Worm (Caenorhabditis elegans) whole organism, young adult: ENCODE results near the gene nep-12.

ENCODE experiments used
- C06A6.2 ChIP-seq: fragments of 200-800 bp; sonication (Bioruptor generic); conservative IDR thresholded peaks from 2 replicates; pipeline ENCODE4 v1.3.6; 2022; ENCODE audit warnings: missing genetic modification characterization, missing compliant biosample characterization
- F33H1.4 ChIP-seq: fragments of 200-800 bp; sonication (Bioruptor generic); IDR thresholded peaks from 2 replicates; pipeline ENCODE4 v1.3.6; 2022; ENCODE audit warnings: missing genetic modification reagents, missing genetic modification characterization, missing compliant biosample characterization
- F37B4.10 ChIP-seq: fragments of 200-800 bp; sonication (Bioruptor generic); IDR thresholded peaks from 2 replicates; pipeline ENCODE4 v1.3.6; 2022; ENCODE audit warnings: missing genetic modification characterization, missing compliant biosample characterization
- F52B5.7 ChIP-seq: sonication (generic microtip); optimal IDR thresholded peaks from 2 replicates; lab custom pipeline; 2016; ENCODE audit warnings: mild to moderate bottlenecking, missing genetic modification characterization, missing compliant biosample characterization
- F57A8.1 ChIP-seq: fragments of 200-800 bp; sonication (Bioruptor generic); optimal IDR thresholded peaks from 2 replicates; lab custom pipeline; 2018; ENCODE audit warnings: mild to moderate bottlenecking, missing genetic modification characterization, moderate library complexity, missing compliant biosample characterization
- K11D2.4 ChIP-seq: fragments of 200-800 bp; sonication (Bioruptor generic); IDR thresholded peaks from 2 replicates; pipeline ENCODE4 v1.3.6; 2022; ENCODE audit warnings: missing genetic modification reagents, missing genetic modification characterization, missing compliant biosample characterization
- T07F8.4 ChIP-seq: sonication (generic microtip); optimal IDR thresholded peaks from 2 replicates; lab custom pipeline; 2016; ENCODE audit warnings: mild to moderate bottlenecking, missing genetic modification characterization, moderate library complexity, missing compliant biosample characterization
- T26A5.8 ChIP-seq: sonication (generic microtip); optimal IDR thresholded peaks from 2 replicates; lab custom pipeline; 2016; ENCODE audit warnings: missing genetic modification characterization, missing compliant biosample characterization
- Y95B8A.8 ChIP-seq: fragments of 200-800 bp; sonication (Bioruptor generic); IDR thresholded peaks from 2 replicates; pipeline ENCODE4 v1.3.6; 2022; ENCODE audit warnings: missing genetic modification reagents, missing genetic modification characterization, missing compliant biosample characterization
- akir-1 ChIP-seq: fragments of 200-800 bp; sonication (Bioruptor generic); optimal IDR thresholded peaks from 2 replicates; lab custom pipeline; 2018; ENCODE audit warnings: mild to moderate bottlenecking, missing genetic modification characterization, moderate library complexity, missing compliant biosample characterization
- atf-7 ChIP-seq: sonication (generic microtip); optimal IDR thresholded peaks from 2 replicates; lab custom pipeline; 2017; ENCODE audit warnings: mild to moderate bottlenecking, missing genetic modification characterization, missing compliant biosample characterization
- athp-1 ChIP-seq: sonication (generic microtip); optimal IDR thresholded peaks from 2 replicates; lab custom pipeline; 2017; ENCODE audit warnings: mild to moderate bottlenecking, missing genetic modification characterization, missing compliant biosample characterization
- cebp-2 ChIP-seq: fragments of 200-800 bp; sonication (Bioruptor generic); IDR thresholded peaks from 2 replicates; pipeline ENCODE4 v1.3.6; 2022; ENCODE audit warnings: missing genetic modification characterization, missing compliant biosample characterization
- ceh-100 ChIP-seq: fragments of 200-800 bp; sonication (Bioruptor generic); IDR thresholded peaks from 2 replicates; pipeline ENCODE4 v1.3.6; 2022; ENCODE audit warnings: missing genetic modification reagents, missing genetic modification characterization, missing compliant biosample characterization
- ceh-27 ChIP-seq: fragments of 200-800 bp; sonication (Bioruptor generic); optimal IDR thresholded peaks from 2 replicates; lab custom pipeline; 2018; ENCODE audit warnings: mild to moderate bottlenecking, missing genetic modification characterization, moderate library complexity, missing compliant biosample characterization
- ceh-40 ChIP-seq: fragments of 200-800 bp; sonication (Bioruptor generic); IDR thresholded peaks from 2 replicates; pipeline ENCODE4 v1.3.6; 2022; ENCODE audit warnings: missing genetic modification characterization, missing compliant biosample characterization
- dox-1 ChIP-seq: fragments of 200-800 bp; sonication (Bioruptor generic); IDR thresholded peaks from 2 replicates; pipeline ENCODE4 v1.3.6; 2022; ENCODE audit warnings: missing genetic modification reagents, missing genetic modification characterization, missing compliant biosample characterization
- dpff-1 ChIP-seq: sonication (generic microtip); optimal IDR thresholded peaks from 2 replicates; lab custom pipeline; 2017; ENCODE audit warnings: mild to moderate bottlenecking, missing genetic modification characterization, missing compliant biosample characterization
- egl-18 ChIP-seq: fragments of 200-800 bp; sonication (Bioruptor generic); IDR thresholded peaks from 2 replicates; pipeline ENCODE4 v1.3.6; 2022; ENCODE audit warnings: missing genetic modification reagents, missing genetic modification characterization, missing compliant biosample characterization
- egrh-3 ChIP-seq: fragments of 200-800 bp; sonication (Bioruptor generic); IDR thresholded peaks from 2 replicates; pipeline ENCODE4 v1.3.6; 2022; ENCODE audit warnings: missing genetic modification reagents, missing genetic modification characterization, missing compliant biosample characterization
- fkh-3 ChIP-seq: sonication (generic microtip); optimal IDR thresholded peaks from 2 replicates; lab custom pipeline; 2016; ENCODE audit warnings: mild to moderate bottlenecking, missing genetic modification characterization, missing compliant biosample characterization
- hrde-1 ChIP-seq: sonication (generic microtip); optimal IDR thresholded peaks from 2 replicates; lab custom pipeline; 2016; ENCODE audit warnings: missing genetic modification characterization, mild to moderate bottlenecking, missing compliant biosample characterization, moderate library complexity, missing genotype, missing genetic modification reagents, borderline replicate concordance
- hsf-1 ChIP-seq: fragments of 200-800 bp; sonication (Bioruptor generic); IDR thresholded peaks from 2 replicates; pipeline ENCODE4 v1.3.6; 2022; ENCODE audit warnings: missing genetic modification reagents, missing genetic modification characterization, missing compliant biosample characterization
- let-526 ChIP-seq: fragments of 200-800 bp; sonication (Bioruptor generic); IDR thresholded peaks from 2 replicates; pipeline ENCODE4 v1.3.6; 2022; ENCODE audit warnings: missing genetic modification reagents, missing genetic modification characterization, missing compliant biosample characterization
- let-607 ChIP-seq, 2 experiments: fragments of 200-800 bp in 1 of 2; sonication (Bioruptor generic) in 1 of 2; sonication (generic microtip) in 1 of 2; optimal IDR thresholded peaks; 2 replicates each; lab custom pipeline; 2016 to 2018; ENCODE audit warnings: mild to moderate bottlenecking in 2 of 2, missing compliant biosample characterization in 2 of 2, missing genetic modification characterization in 2 of 2, moderate library complexity in 2 of 2, missing genotype in 1 of 2
- lin-35 ChIP-seq, 3 experiments: fragments of 150-350 bp in 2 of 3; sonication (generic microtip) in 1 of 3; optimal IDR thresholded peaks; 2 replicates each; lab custom pipeline; 2014 to 2018; ENCODE audit warnings: missing biosample characterization in 3 of 3, missing genetic modification characterization in 3 of 3, missing genetic modification reagents in 3 of 3
- mxl-1 ChIP-seq: sonication (generic microtip); optimal IDR thresholded peaks from 2 replicates; lab custom pipeline; 2016; ENCODE audit warnings: missing genetic modification characterization, missing compliant biosample characterization
- nfya-1 ChIP-seq: sonication (generic microtip); optimal IDR thresholded peaks from 2 replicates; lab custom pipeline; 2017; ENCODE audit warnings: antibody characterized with exemption, missing compliant biosample characterization, missing genetic modification characterization, borderline replicate concordance; ENCODE audit not compliant: insufficient read depth
- nhr-80 ChIP-seq: sonication (generic microtip); optimal IDR thresholded peaks from 2 replicates; lab custom pipeline; 2016; ENCODE audit warnings: missing genetic modification characterization, missing compliant biosample characterization
- pha-4 ChIP-seq: fragments of 150-350 bp; sonication (generic microtip); optimal IDR thresholded peaks from 2 replicates; lab custom pipeline; 2014; ENCODE audit warnings: missing biosample characterization, missing genetic modification reagents, missing genetic modification characterization
- rcor-1 ChIP-seq: fragments of 200-800 bp; sonication (Bioruptor generic); IDR thresholded peaks from 2 replicates; pipeline ENCODE4 v1.3.6; 2022; ENCODE audit warnings: missing genetic modification reagents, missing genetic modification characterization, missing compliant biosample characterization
- rpc-1 ChIP-seq, 2 experiments: fragments of 150-350 bp in 1 of 2; sonication (generic microtip) in 1 of 2; optimal IDR thresholded peaks; 2 replicates each; lab custom pipeline; 2014 to 2018; ENCODE audit warnings: missing biosample characterization in 1 of 2, missing genetic modification characterization in 1 of 2, missing genetic modification reagents in 1 of 2, missing genotype in 1 of 2
- snpc-1.1 ChIP-seq: sonication (generic microtip); optimal IDR thresholded peaks from 2 replicates; lab custom pipeline; 2017; ENCODE audit warnings: missing genetic modification characterization, mild to moderate bottlenecking, missing compliant biosample characterization, antibody characterized with exemption, moderate library complexity, missing genotype, missing genetic modification reagents; ENCODE audit not compliant: insufficient read depth
- unc-130 ChIP-seq: sonication (generic microtip); optimal IDR thresholded peaks from 2 replicates; lab custom pipeline; 2016; ENCODE audit warnings: missing genetic modification reagents, missing genetic modification characterization, missing compliant biosample characterization
- xnd-1 ChIP-seq: sonication (generic microtip); optimal IDR thresholded peaks from 2 replicates; lab custom pipeline; 2016; ENCODE audit warnings: missing genotype, missing genetic modification reagents, missing genetic modification characterization, missing compliant biosample characterization
- zfh-2 ChIP-seq: fragments of 200-800 bp; sonication (Bioruptor generic); conservative IDR thresholded peaks from 2 replicates; pipeline ENCODE4 v1.3.6; 2022; ENCODE audit warnings: missing genetic modification reagents, missing genetic modification characterization, missing compliant biosample characterization
- zim-3 ChIP-seq: sonication (generic microtip); optimal IDR thresholded peaks from 2 replicates; lab custom pipeline; 2017; ENCODE audit warnings: mild to moderate bottlenecking, missing genetic modification characterization, moderate library complexity, missing compliant biosample characterization
- ztf-26 ChIP-seq: sonication (generic microtip); optimal IDR thresholded peaks from 2 replicates; lab custom pipeline; 2017; ENCODE audit warnings: missing genetic modification characterization, missing compliant biosample characterization

Gene nep-12

DNA sequence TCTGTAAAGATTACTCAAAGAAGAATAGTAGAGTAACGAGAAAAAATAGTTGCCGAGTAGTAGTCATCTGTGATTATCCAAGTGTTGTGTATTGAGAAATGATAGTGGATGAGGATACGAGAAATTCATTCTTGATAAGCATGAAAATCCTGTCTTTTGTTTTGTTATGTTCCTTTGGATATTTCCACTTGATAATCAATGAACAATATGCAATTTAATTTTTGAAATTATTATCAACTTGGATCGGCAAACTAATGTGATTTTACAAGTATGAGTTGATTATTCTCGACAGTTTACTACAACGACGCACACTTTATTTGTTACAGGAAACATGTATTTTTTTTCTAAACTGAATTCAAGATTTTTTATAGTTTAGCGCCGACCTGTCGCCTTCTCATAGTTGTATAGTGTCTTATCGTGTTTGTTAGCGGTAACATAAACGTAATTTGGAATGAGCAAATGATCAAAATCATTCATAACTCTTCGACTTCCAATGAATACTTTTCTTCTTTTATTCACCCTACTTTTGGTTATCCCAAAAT lies 10.4 kb downstream of the nep-12 start, which contains the start of the genes F26G1.9 and F26G1.10:
Gene F26G1.9 (minus strand): TSS at position 101 of the 542 bp plus-strand sequence.
Gene F26G1.10 (plus strand): TSS at position 492 of the 542 bp plus-strand sequence.
- TF ChIP-seq rcor-1 (GFP tag; lab: Robert Waterston, UW) (no peak), T26A5.8 (tag; lab: Kevin White, UChicago) (no peak), snpc-1.1 (tag; lab: Kevin White, UChicago) (no peak), F37B4.10 (GFP tag; lab: Robert Waterston, UW) (no peak), dpff-1 (no peak), mxl-1 (no peak), rpc-1 (optimal IDR thresholded peaks at IDR 0.05; lab: Kevin White, UChicago) (no peak), rpc-1 (tag; optimal IDR thresholded peaks at IDR 0.05; lab: Kevin White, UChicago) (no peak), fkh-3 (tag; lab: Kevin White, UChicago) (no peak), cebp-2 (GFP tag; lab: Robert Waterston, UW) (no peak), hrde-1 (tag; lab: Kevin White, UChicago) (no peak), let-607 (tag; optimal IDR thresholded peaks at IDR 0.05; lab: Kevin White, UChicago) (no peak), hsf-1 (no peak), F33H1.4 (no peak), egrh-3 (GFP tag; lab: Robert Waterston, UW) (no peak), xnd-1 (tag; lab: Kevin White, UChicago) (no peak), zfh-2 (GFP tag; lab: Robert Waterston, UW) (no peak), athp-1 (no peak)

- TF ChIP-seq let-526, result no peak
- no peak for TF ChIP-seq ceh-27 (GFP tag; lab: Kevin White, UChicago)
- TF ChIP-seq T07F8.4, result no peak
- no peak for TF ChIP-seq xnd-1 (tag; lab: Kevin White, UChicago)
- TF ChIP-seq unc-130 (GFP tag; lab: Kevin White, UChicago), result no peak
- no peak for TF ChIP-seq ceh-100 (GFP tag; lab: Robert Waterston, UW)
- TF ChIP-seq cebp-2 (GFP tag; lab: Robert Waterston, UW), result no peak
- TF ChIP-seq atf-7 (tag; lab: Kevin White, UChicago), result no peak
- no peak for TF ChIP-seq F57A8.1 (GFP tag; lab: Kevin White, UChicago)
- no peak for TF ChIP-seq dox-1 (GFP tag; lab: Robert Waterston, UW)
- no peak for TF ChIP-seq Y95B8A.8 (GFP tag; lab: Robert Waterston, UW)
- TF ChIP-seq egl-18 (GFP tag; lab: Robert Waterston, UW), result no peak
Measured at ce11 chrII:4772441-4772840, 11.9 kb downstream of the nep-12 start.

- TF ChIP-seq ceh-40 (GFP tag; lab: Robert Waterston, UW) (no peak), Y95B8A.8 (GFP tag; lab: Robert Waterston, UW) (no peak), dox-1 (GFP tag; lab: Robert Waterston, UW) (no peak), unc-130 (GFP tag; lab: Kevin White, UChicago) (no peak), lin-35 (GFP tag; optimal IDR thresholded peaks at IDR 0.05; lab: Kevin White, UChicago) (no peak), akir-1 (GFP tag; lab: Kevin White, UChicago) (no peak), zim-3 (tag; lab: Kevin White, UChicago) (no peak), F52B5.7 (tag; lab: Kevin White, UChicago) (no peak), K11D2.4 (GFP tag; lab: Robert Waterston, UW) (no peak), nhr-80 (tag; lab: Kevin White, UChicago) (no peak), nfya-1 (tag; lab: Kevin White, UChicago) (no peak), C06A6.2 (GFP tag; lab: Robert Waterston, UW) (no peak), rcor-1 (GFP tag; lab: Robert Waterston, UW) (no peak), F57A8.1 (GFP tag; lab: Kevin White, UChicago) (no peak), ztf-26 (tag; lab: Kevin White, UChicago) (no peak), pha-4 (no peak)
Measured at ce11 chrII:4771282-4771681, 13.1 kb downstream of the nep-12 start, which contains the start of gene F26G1.5. Gene F26G1.5, minus strand, starts transcription at chrII:4771382.
